Fruit fly (Drosophila melanogaster) whole organism, pupa: ENCODE measurements around the gene CG31729.

Experiments used
- CG10348 ChIP-seq: fragments of 200-800 bp; sonication (Bioruptor generic); IDR thresholded peaks from 2 replicates; pipeline ENCODE4 v1.3.6; 2022; ENCODE audit warnings: missing biosample characterization, missing genetic modification characterization
- CG12605 ChIP-seq: fragments of 200-800 bp; sonication (Bioruptor generic); IDR thresholded peaks from 2 replicates; pipeline ENCODE4 v1.3.6; 2022; ENCODE audit warnings: missing biosample characterization, missing genetic modification characterization
- CG13204 ChIP-seq: fragments of 200-800 bp; sonication (Bioruptor generic); optimal IDR thresholded peaks from 2 replicates; lab custom pipeline; 2018; ENCODE audit warnings: missing biosample characterization, mild to moderate bottlenecking, missing genetic modification characterization, moderate library complexity
- CG14655 ChIP-seq: fragments of 200-800 bp; sonication (Bioruptor generic); optimal IDR thresholded peaks from 3 replicates; lab custom pipeline; 2017; ENCODE audit warnings: mild to moderate bottlenecking, missing biosample characterization, missing genetic modification reagents, missing genetic modification characterization
- CG15710 ChIP-seq: fragments of 200-800 bp; sonication (Bioruptor generic); optimal IDR thresholded peaks from 2 replicates; lab custom pipeline; 2018; ENCODE audit warnings: missing biosample characterization, mild to moderate bottlenecking, missing genetic modification characterization, moderate library complexity
- CG17806 ChIP-seq: fragments of 200-800 bp; sonication (Bioruptor generic); optimal IDR thresholded peaks from 2 replicates; lab custom pipeline; 2018; ENCODE audit warnings: missing biosample characterization, mild to moderate bottlenecking, missing genetic modification characterization, moderate library complexity
- CG32121 ChIP-seq: fragments of 200-800 bp; sonication (Bioruptor generic); IDR thresholded peaks from 2 replicates; pipeline ENCODE4 v1.3.6; 2022; ENCODE audit warnings: missing biosample characterization, missing genetic modification characterization
- CG34367 ChIP-seq: fragments of 200-800 bp; sonication (Bioruptor generic); optimal IDR thresholded peaks from 2 replicates; lab custom pipeline; 2018; ENCODE audit warnings: missing biosample characterization, mild to moderate bottlenecking, missing genetic modification characterization
- CG4496 ChIP-seq: fragments of 200-800 bp; sonication (Bioruptor generic); IDR thresholded peaks from 3 replicates; pipeline ENCODE4 v1.3.6; 2022; ENCODE audit warnings: missing biosample characterization, missing genetic modification characterization
- CG8159 ChIP-seq: fragments of 200-800 bp; sonication (Bioruptor generic); optimal IDR thresholded peaks from 3 replicates; lab custom pipeline; 2018; ENCODE audit warnings: missing biosample characterization, mild to moderate bottlenecking, missing genetic modification characterization, moderate library complexity
- CG8301 ChIP-seq: fragments of 200-800 bp; sonication (Bioruptor generic); optimal IDR thresholded peaks from 2 replicates; lab custom pipeline; 2018; ENCODE audit warnings: missing biosample characterization, mild to moderate bottlenecking, missing genetic modification characterization
- CG9948 ChIP-seq: fragments of 200-800 bp; sonication (Bioruptor generic); optimal IDR thresholded peaks from 2 replicates; lab custom pipeline; 2018; ENCODE audit warnings: missing biosample characterization, mild to moderate bottlenecking, missing genetic modification characterization, moderate library complexity
- D1 ChIP-seq: fragments of 200-800 bp; sonication (Bioruptor generic); optimal IDR thresholded peaks from 2 replicates; lab custom pipeline; 2018; ENCODE audit warnings: missing biosample characterization, mild to moderate bottlenecking, missing genetic modification characterization, moderate library complexity
- EcR ChIP-seq: fragments of 200-800 bp; sonication (Bioruptor generic); optimal IDR thresholded peaks from 3 replicates; lab custom pipeline; 2019; ENCODE audit warnings: missing biosample characterization, missing genetic modification characterization, mild to moderate bottlenecking, moderate library complexity, missing genetic modification reagents
- Ets98B ChIP-seq: fragments of 200-800 bp; sonication (Bioruptor generic); IDR thresholded peaks from 2 replicates; pipeline ENCODE4 v1.3.6; 2022; ENCODE audit warnings: missing biosample characterization, missing genetic modification characterization
- Pif1A ChIP-seq: fragments of 200-800 bp; sonication (Bioruptor generic); optimal IDR thresholded peaks from 3 replicates; lab custom pipeline; 2016; ENCODE audit warnings: missing biosample characterization, missing genetic modification characterization
- Pif1B ChIP-seq: fragments of 200-800 bp; sonication (Bioruptor generic); optimal IDR thresholded peaks from 3 replicates; lab custom pipeline; 2016; ENCODE audit warnings: missing biosample characterization, missing genetic modification characterization
- Snoo ChIP-seq: fragments of 200-800 bp; sonication (Bioruptor generic); optimal IDR thresholded peaks from 3 replicates; lab custom pipeline; 2017; ENCODE audit warnings: missing biosample characterization, mild to moderate bottlenecking, missing genetic modification characterization, inconsistent platforms
- fd96Ca ChIP-seq: fragments of 200-800 bp; sonication (Bioruptor generic); IDR thresholded peaks from 3 replicates; pipeline ENCODE4 v1.3.6; 2022; ENCODE audit warnings: missing biosample characterization, missing genetic modification characterization
- gl ChIP-seq: fragments of 200-800 bp; sonication (Bioruptor generic); optimal IDR thresholded peaks from 2 replicates; lab custom pipeline; 2018; ENCODE audit warnings: missing biosample characterization, mild to moderate bottlenecking, missing genetic modification characterization
- rn ChIP-seq: fragments of 200-800 bp; sonication (Bioruptor generic); IDR thresholded peaks from 2 replicates; pipeline ENCODE4 v1.3.6; 2022; ENCODE audit warnings: missing biosample characterization, missing genetic modification characterization

CG31729 gene

dm6 chr2L:13325823-13326222 lies 36.0 kb downstream of the CG31729 start:
- TF ChIP-seq Snoo (tag; lab: Kevin White, UChicago), result no peak
- no peak for TF ChIP-seq CG34367 (tag; lab: Kevin White, UChicago)
- TF ChIP-seq CG13204 (GFP tag; lab: Kevin White, UChicago), result no peak

dm6 chr2L:13331021-13331420 lies 41.2 kb downstream of the CG31729 start, which contains the start of gene hbt:
hbt (minus strand) TSS chr2L:13331121.
- TF ChIP-seq rn (GFP tag; lab: Robert Waterston, UW) (no peak), EcR (GFP tag; lab: Kevin White, UChicago) (no peak), CG4496 (GFP tag; lab: Robert Waterston, UW) (no peak), CG13204 (GFP tag; lab: Kevin White, UChicago) (no peak), D1 (tag; lab: Kevin White, UChicago) (no peak), CG8301 (tag; lab: Kevin White, UChicago) (no peak), CG17806 (tag; lab: Kevin White, UChicago) (no peak), Pif1A (no peak), CG14655 (GFP tag; lab: Kevin White, UChicago) (no peak), CG32121 (GFP tag; lab: Robert Waterston, UW) (no peak), CG8159 (tag; lab: Kevin White, UChicago) (no peak), gl (tag; lab: Kevin White, UChicago) (no peak)

dm6 chr2L:13331868-13332544 lies 42.2 kb downstream of the CG31729 start:
- TF ChIP-seq CG12605, result peak; percentile 74
- peak; percentile 16 for TF ChIP-seq CG13204 (GFP tag; lab: Kevin White, UChicago)
- no peak for TF ChIP-seq Ets98B (GFP tag; lab: Robert Waterston, UW)
- no peak for TF ChIP-seq D1 (tag; lab: Kevin White, UChicago)
- no peak for TF ChIP-seq Pif1A
- no peak for TF ChIP-seq CG8301 (tag; lab: Kevin White, UChicago)
- TF ChIP-seq CG32121 (GFP tag; lab: Robert Waterston, UW), result no peak
- TF ChIP-seq CG14655 (GFP tag; lab: Kevin White, UChicago), result no peak
- no peak for TF ChIP-seq CG17806 (tag; lab: Kevin White, UChicago)
- no peak for TF ChIP-seq Pif1B (GFP tag; lab: Kevin White, UChicago)
- TF ChIP-seq CG8159 (tag; lab: Kevin White, UChicago), result no peak
- no peak for TF ChIP-seq fd96Ca (GFP tag; lab: Robert Waterston, UW)
- no peak for TF ChIP-seq CG4496 (GFP tag; lab: Robert Waterston, UW)

- TF ChIP-seq Snoo (tag; lab: Kevin White, UChicago), result no peak
- peak; percentile 16 for TF ChIP-seq D1 (tag; lab: Kevin White, UChicago)
- no peak for TF ChIP-seq CG17806 (tag; lab: Kevin White, UChicago)
- TF ChIP-seq fd96Ca (GFP tag; lab: Robert Waterston, UW), result no peak
- no peak for TF ChIP-seq CG8159 (tag; lab: Kevin White, UChicago)
- no peak for TF ChIP-seq CG34367 (tag; lab: Kevin White, UChicago)
- no peak for TF ChIP-seq CG12605
- no peak for TF ChIP-seq CG13204 (GFP tag; lab: Kevin White, UChicago)
These were observed 42.9 kb downstream of the CG31729 start for dm6 chr2L:13332736-13333135.

- TF ChIP-seq CG4496 (GFP tag; lab: Robert Waterston, UW) (no peak), CG15710 (tag; lab: Kevin White, UChicago) (no peak), CG10348 (GFP tag; lab: Robert Waterston, UW) (no peak), Ets98B (GFP tag; lab: Robert Waterston, UW) (no peak), fd96Ca (GFP tag; lab: Robert Waterston, UW) (no peak), CG32121 (GFP tag; lab: Robert Waterston, UW) (no peak), CG9948 (tag; lab: Kevin White, UChicago) (no peak), Pif1A (no peak), CG8159 (tag; lab: Kevin White, UChicago) (no peak), D1 (tag; lab: Kevin White, UChicago) (no peak), CG13204 (GFP tag; lab: Kevin White, UChicago) (no peak), CG17806 (tag; lab: Kevin White, UChicago) (no peak), CG34367 (tag; lab: Kevin White, UChicago) (no peak), Snoo (tag; lab: Kevin White, UChicago) (no peak), CG8301 (tag; lab: Kevin White, UChicago) (no peak), Pif1B (GFP tag; lab: Kevin White, UChicago) (no peak)
These were observed 57.7 kb downstream of the CG31729 start, which contains the start of gene CG16826 for dm6 chr2L:13347473-13347872. CG16826 (plus strand) TSS chr2L:13347773.

- TF ChIP-seq CG15710 (tag; lab: Kevin White, UChicago) (no peak), CG8159 (tag; lab: Kevin White, UChicago) (no peak), CG9948 (tag; lab: Kevin White, UChicago) (no peak)
These were observed 59.6 kb downstream of the CG31729 start for dm6 chr2L:13349237-13349902.
